Fruit fly (Drosophila melanogaster) whole organism, embryonic: Measurements from ENCODE around the gene CG16790.
A peak's percentile ranks its signal among the peaks of the same experiment; 100 is the strongest.

Source experiments
- B-H1 ChIP-seq: fragments of 200-800 bp; sonication (Bioruptor generic); IDR thresholded peaks from 3 replicates; pipeline ENCODE4 v1.3.6; 2022; ENCODE audit warnings: missing biosample characterization, missing genetic modification characterization
- BEAF-32 ChIP-seq: fragments of 200-800 bp; sonication (Bioruptor generic); optimal IDR thresholded peaks from 3 replicates; lab custom pipeline; 2017; ENCODE audit warnings: missing biosample characterization, missing genetic modification characterization, mild to moderate bottlenecking, moderate library complexity, missing genetic modification reagents
- Bdp1 ChIP-seq: fragments of 200-800 bp; sonication (Bioruptor generic); optimal IDR thresholded peaks from 3 replicates; lab custom pipeline; 2016; ENCODE audit warnings: missing biosample characterization, missing genetic modification characterization
- Bgb ChIP-seq: fragments of 200-800 bp; sonication (Bioruptor generic); IDR thresholded peaks from 2 replicates; pipeline ENCODE4 v1.3.6; 2022; ENCODE audit warnings: missing biosample characterization, missing genetic modification characterization; ENCODE audit not compliant: partially characterized antibody
- BtbVII ChIP-seq: fragments of 200-800 bp; sonication (Bioruptor generic); optimal IDR thresholded peaks from 3 replicates; lab custom pipeline; 2017; ENCODE audit warnings: missing biosample characterization, mild to moderate bottlenecking, missing genetic modification characterization
- CG10462 ChIP-seq: fragments of 200-800 bp; sonication (Bioruptor generic); optimal IDR thresholded peaks from 2 replicates; lab custom pipeline; 2016; ENCODE audit warnings: missing biosample characterization, missing genetic modification characterization
- CG12219 ChIP-seq: fragments of 200-800 bp; sonication (Bioruptor generic); optimal IDR thresholded peaks from 3 replicates; lab custom pipeline; 2018; ENCODE audit warnings: missing biosample characterization, mild to moderate bottlenecking, missing genetic modification characterization
- CG12299 ChIP-seq: fragments of 200-800 bp; sonication (Bioruptor generic); optimal IDR thresholded peaks from 2 replicates; lab custom pipeline; 2018; ENCODE audit warnings: missing biosample characterization, mild to moderate bottlenecking, missing genetic modification characterization
- CG15479 ChIP-seq: fragments of 200-800 bp; sonication (Bioruptor generic); optimal IDR thresholded peaks from 3 replicates; lab custom pipeline; 2019; ENCODE audit warnings: missing biosample characterization, mild to moderate bottlenecking, missing genetic modification characterization, moderate library complexity
- CG17361 ChIP-seq: fragments of 200-800 bp; sonication (Bioruptor generic); IDR thresholded peaks from 3 replicates; pipeline ENCODE4 v1.3.6; 2022; ENCODE audit warnings: missing biosample characterization, missing genetic modification characterization
- CG18262 ChIP-seq: fragments of 200-800 bp; optimal IDR thresholded peaks from 3 replicates; lab custom pipeline; 2019; ENCODE audit warnings: missing biosample characterization, mild to moderate bottlenecking, missing genetic modification characterization, moderate library complexity
- CG2889 ChIP-seq: fragments of 200-800 bp; sonication (Bioruptor generic); IDR thresholded peaks from 3 replicates; pipeline ENCODE4 v1.3.6; 2022; ENCODE audit warnings: missing biosample characterization, missing genetic modification characterization
- CG32532 ChIP-seq: fragments of 200-800 bp; sonication (Bioruptor generic); IDR thresholded peaks from 2 replicates; pipeline ENCODE4 v1.3.6; 2022; ENCODE audit warnings: missing biosample characterization, missing genetic modification characterization
- CG34376 ChIP-seq: fragments of 200-800 bp; sonication (Bioruptor generic); optimal IDR thresholded peaks from 2 replicates; lab custom pipeline; 2018; ENCODE audit warnings: missing biosample characterization, mild to moderate bottlenecking, missing genetic modification characterization
- CG6683 ChIP-seq: fragments of 200-800 bp; sonication (Bioruptor generic); optimal IDR thresholded peaks from 2 replicates; lab custom pipeline; 2017; ENCODE audit warnings: missing biosample characterization, mild to moderate bottlenecking, missing genetic modification characterization, missing genetic modification reagents
- CG9437 ChIP-seq: fragments of 200-800 bp; sonication (Bioruptor generic); optimal IDR thresholded peaks from 2 replicates; lab custom pipeline; 2018; ENCODE audit warnings: missing biosample characterization, mild to moderate bottlenecking, missing genetic modification characterization
- CoRest ChIP-seq: fragments of 200-800 bp; sonication (Bioruptor generic); optimal IDR thresholded peaks from 3 replicates; lab custom pipeline; 2018; ENCODE audit warnings: missing biosample characterization, mild to moderate bottlenecking, missing genetic modification characterization, moderate library complexity
- Hr78 ChIP-seq, 2 experiments: fragments of 200-800 bp in 1 of 2; fragments of >200 bp in 1 of 2; sonication (Bioruptor generic) in 1 of 2; optimal IDR thresholded peaks; 2 replicates each; lab custom pipeline; 2017 to 2019; ENCODE audit warnings: missing biosample characterization in 2 of 2, missing genetic modification characterization in 2 of 2, mild to moderate bottlenecking in 1 of 2, moderate library complexity in 1 of 2
- Lhr ChIP-seq: fragments of 200-800 bp; sonication (Bioruptor generic); optimal IDR thresholded peaks from 3 replicates; lab custom pipeline; 2017; ENCODE audit warnings: mild to moderate bottlenecking, missing biosample characterization, missing genetic modification reagents, missing genetic modification characterization
- MBD-R2 ChIP-seq: fragments of 200-800 bp; sonication (Bioruptor generic); IDR thresholded peaks from 2 replicates; pipeline ENCODE4 v1.3.6; 2022; ENCODE audit warnings: missing biosample characterization, missing genetic modification characterization
- Meics ChIP-seq: fragments of 200-800 bp; sonication (Bioruptor generic); optimal IDR thresholded peaks from 2 replicates; lab custom pipeline; 2017; ENCODE audit warnings: missing biosample characterization, mild to moderate bottlenecking, missing genetic modification characterization
- Mrtf ChIP-seq: fragments of 200-800 bp; sonication (Bioruptor generic); IDR thresholded peaks from 3 replicates; pipeline ENCODE4 v1.3.6; 2022; ENCODE audit warnings: missing biosample characterization, missing genetic modification characterization
- Nf-YC ChIP-seq: fragments of 200-800 bp; optimal IDR thresholded peaks from 3 replicates; lab custom pipeline; 2019; ENCODE audit warnings: missing biosample characterization, mild to moderate bottlenecking, missing genetic modification characterization, moderate library complexity
- Oaz ChIP-seq: fragments of 200-800 bp; sonication (Bioruptor generic); IDR thresholded peaks from 2 replicates; pipeline ENCODE4 v1.3.6; 2022; ENCODE audit warnings: missing biosample characterization, missing genetic modification characterization
- Optix ChIP-seq: fragments of 200-800 bp; sonication (Bioruptor generic); IDR thresholded peaks from 3 replicates; pipeline ENCODE4 v1.3.6; 2022; ENCODE audit warnings: missing biosample characterization, missing genetic modification characterization
- Pdp1 ChIP-seq, 2 experiments: fragments of 200-800 bp; sonication (Bioruptor generic); optimal IDR thresholded peaks; 3 replicates each; lab custom pipeline; 2016; ENCODE audit warnings: missing biosample characterization in 2 of 2, missing genetic modification characterization in 2 of 2, mild to moderate bottlenecking in 1 of 2, moderate library complexity in 1 of 2
- Sry-δ ChIP-seq: fragments of 200-800 bp; sonication (Bioruptor generic); optimal IDR thresholded peaks from 2 replicates; lab custom pipeline; 2016; ENCODE audit warnings: missing biosample characterization, missing genetic modification characterization
- Trl ChIP-seq, 3 experiments: fragments of >200 bp in 2 of 3; fragments of 200-800 bp in 1 of 3; sonication (Bioruptor generic) in 1 of 3; optimal IDR thresholded peaks; 2 replicates in 1 of 3; 3 replicates in 2 of 3; lab custom pipeline; 2016 to 2017; ENCODE audit warnings: missing biosample characterization in 1 of 3, missing genetic modification characterization in 1 of 3
- YL-1 ChIP-seq: fragments of 200-800 bp; sonication (Bioruptor generic); optimal IDR thresholded peaks from 3 replicates; lab custom pipeline; 2017; ENCODE audit warnings: missing biosample characterization, mild to moderate bottlenecking, missing genetic modification characterization
- bcd ChIP-seq: fragments of 200-800 bp; sonication (Bioruptor generic); optimal IDR thresholded peaks from 2 replicates; lab custom pipeline; 2017; ENCODE audit warnings: missing biosample characterization, mild to moderate bottlenecking, missing genetic modification characterization
- btn ChIP-seq: fragments of 200-800 bp; sonication (Bioruptor generic); optimal IDR thresholded peaks from 2 replicates; lab custom pipeline; 2016; ENCODE audit warnings: missing biosample characterization, missing genetic modification characterization
- cas ChIP-seq: fragments of 200-800 bp; sonication (Bioruptor generic); IDR thresholded peaks from 2 replicates; pipeline ENCODE4 v1.3.6; 2022; ENCODE audit warnings: missing biosample characterization, missing genetic modification characterization
- caup ChIP-seq: fragments of 200-800 bp; sonication (Bioruptor generic); optimal IDR thresholded peaks from 3 replicates; lab custom pipeline; 2017; ENCODE audit warnings: missing biosample characterization, mild to moderate bottlenecking, missing genetic modification characterization, moderate library complexity; ENCODE audit not compliant: severe bottlenecking
- chn ChIP-seq: fragments of 200-800 bp; sonication (Bioruptor generic); optimal IDR thresholded peaks from 2 replicates; lab custom pipeline; 2016; ENCODE audit warnings: missing biosample characterization, missing genetic modification characterization
- ci ChIP-seq: fragments of 200-800 bp; sonication (Bioruptor generic); IDR thresholded peaks from 3 replicates; pipeline ENCODE4 v1.3.6; 2022; ENCODE audit warnings: missing biosample characterization, missing genetic modification characterization
- crol ChIP-seq: fragments of 200-800 bp; sonication (Bioruptor generic); IDR thresholded peaks from 2 replicates; pipeline ENCODE4 v1.3.6; 2022; ENCODE audit warnings: missing biosample characterization, missing genetic modification characterization
- dati ChIP-seq: fragments of 200-800 bp; sonication (Bioruptor generic); IDR thresholded peaks from 2 replicates; pipeline ENCODE4 v1.3.6; 2022; ENCODE audit warnings: missing biosample characterization, missing genetic modification characterization
- dimm ChIP-seq: fragments of 200-800 bp; sonication (Bioruptor generic); IDR thresholded peaks from 2 replicates; pipeline ENCODE4 v1.3.6; 2022; ENCODE audit warnings: missing biosample characterization, missing genetic modification characterization
- ewg ChIP-seq: fragments of 200-800 bp; sonication (Bioruptor generic); optimal IDR thresholded peaks from 3 replicates; lab custom pipeline; 2017; ENCODE audit warnings: mild to moderate bottlenecking, missing biosample characterization, missing genetic modification reagents, missing genetic modification characterization
- hbn ChIP-seq: fragments of 200-800 bp; sonication (Bioruptor generic); IDR thresholded peaks from 2 replicates; pipeline ENCODE4 v1.3.6; 2022; ENCODE audit warnings: missing biosample characterization, missing genetic modification characterization; ENCODE audit not compliant: partially characterized antibody
- mirr ChIP-seq: fragments of 200-800 bp; sonication (Bioruptor generic); optimal IDR thresholded peaks from 3 replicates; lab custom pipeline; 2018; ENCODE audit warnings: missing biosample characterization, mild to moderate bottlenecking, missing genetic modification characterization
- peb ChIP-seq: fragments of 200-800 bp; sonication (Bioruptor generic); IDR thresholded peaks from 2 replicates; pipeline ENCODE4 v1.3.6; 2022; ENCODE audit warnings: missing biosample characterization, missing genetic modification characterization
- pum ChIP-seq: fragments of 200-800 bp; sonication (Bioruptor generic); optimal IDR thresholded peaks from 2 replicates; lab custom pipeline; 2016; ENCODE audit warnings: missing biosample characterization, missing genetic modification characterization
- ranshi ChIP-seq: fragments of 200-800 bp; sonication (Bioruptor generic); IDR thresholded peaks from 2 replicates; pipeline ENCODE4 v1.3.6; 2022; ENCODE audit warnings: missing biosample characterization, missing genetic modification characterization
- sob ChIP-seq: fragments of 200-800 bp; sonication (Bioruptor generic); IDR thresholded peaks from 2 replicates; pipeline ENCODE4 v1.3.6; 2022; ENCODE audit warnings: missing biosample characterization, missing genetic modification characterization
- sr ChIP-seq: fragments of 200-800 bp; sonication (Bioruptor generic); IDR thresholded peaks from 3 replicates; pipeline ENCODE4 v1.3.6; 2022; ENCODE audit warnings: missing biosample characterization, missing genetic modification characterization
- tgo ChIP-seq: fragments of 200-800 bp; sonication (Bioruptor generic); IDR thresholded peaks from 3 replicates; pipeline ENCODE4 v1.3.6; 2022; ENCODE audit warnings: missing biosample characterization, missing genetic modification characterization
- ttk ChIP-seq: fragments of 200-800 bp; sonication (Bioruptor generic); IDR thresholded peaks from 2 replicates; pipeline ENCODE4 v2.1.2; 2022; ENCODE audit warnings: missing biosample characterization, missing genetic modification characterization
- zen ChIP-seq: fragments of 200-800 bp; sonication (Bioruptor generic); optimal IDR thresholded peaks from 3 replicates; lab custom pipeline; 2018; ENCODE audit warnings: missing biosample characterization, mild to moderate bottlenecking, missing genetic modification characterization, moderate library complexity
- zfh1 ChIP-seq: fragments of 200-800 bp; sonication (Bioruptor generic); IDR thresholded peaks from 3 replicates; pipeline ENCODE4 v1.3.6; 2022; ENCODE audit warnings: missing biosample characterization, missing genetic modification characterization

The CG16790 gene

DNA sequence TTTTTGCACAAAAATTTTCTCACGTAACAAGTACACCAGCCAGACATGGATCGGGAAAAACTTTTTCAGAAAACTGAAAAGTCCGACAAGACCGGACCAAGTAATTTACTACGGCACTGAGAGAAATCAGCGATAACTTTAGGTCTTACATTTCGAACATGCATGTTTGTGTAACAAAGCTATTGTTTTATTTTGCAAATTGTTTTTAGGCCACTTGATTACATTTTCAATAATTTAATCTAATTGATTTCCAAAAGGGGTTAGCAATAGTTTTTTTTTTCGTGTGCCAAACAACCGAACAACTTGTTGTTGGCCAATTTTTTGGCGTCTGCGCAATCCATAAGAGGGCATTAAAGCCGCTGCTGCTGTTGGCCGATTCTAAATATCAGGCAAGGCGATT, 43.1 kb upstream of the CG16790 start (continued):
- TF ChIP-seq Hr78 (GFP tag; optimal IDR thresholded peaks at IDR 0.05; lab: Kevin White, UChicago) (no peak), B-H1 (GFP tag; lab: Robert Waterston, UW) (peak; percentile 52; the same call in 2 of the 3 replicates), CG34376 (GFP tag; lab: Kevin White, UChicago) (no peak), ci (GFP tag; lab: Robert Waterston, UW) (peak; percentile 61; the same call in 2 of the 3 replicates), btn (GFP tag; lab: Kevin White, UChicago) (no peak), peb (no peak), dati (GFP tag; lab: Robert Waterston, UW) (no peak), Optix (GFP tag; lab: Robert Waterston, UW) (no peak), Meics (GFP tag; lab: Kevin White, UChicago) (peak; percentile 69), CG18262 (tag; lab: Kevin White, UChicago) (no peak), tgo (GFP tag; lab: Robert Waterston, UW) (peak; percentile 66), Sry-δ (GFP tag; lab: Kevin White, UChicago) (peak; percentile 42), CG32532 (GFP tag; lab: Robert Waterston, UW) (peak; percentile 45; the same call in 1 of the 2 replicates), crol (GFP tag; lab: Robert Waterston, UW) (no peak), Trl (optimal IDR thresholded peaks at IDR 0.05; lab: Kevin White, UChicago) (no peak), Trl (GFP tag; optimal IDR thresholded peaks at IDR 0.05; lab: Kevin White, UChicago) (peak; percentile 61), caup (GFP tag; lab: Kevin White, UChicago) (peak; percentile 62), CG15479 (no peak), BtbVII (peak; percentile 58), CG2889 (GFP tag; lab: Robert Waterston, UW) (0 out of 3 replicates have a peak, but pooled peaks have one; percentile 27), Mrtf (GFP tag; lab: Robert Waterston, UW) (no peak; the same call in 2 of the 3 replicates), Pdp1 (GFP tag; optimal IDR thresholded peaks at IDR 0.05; lab: Kevin White, UChicago) (peak; percentile 52 to 54), ranshi (GFP tag; lab: Robert Waterston, UW) (peak; percentile 68; the same call in 1 of the 2 replicates), ttk (GFP tag; lab: Robert Waterston, UW) (peak; percentile 59), CG9437 (GFP tag; lab: Kevin White, UChicago) (peak; percentile 39), Oaz (no peak), YL-1 (GFP tag; lab: Kevin White, UChicago) (no peak), zfh1 (peak; percentile 80), CG12219 (peak; percentile 37), MBD-R2 (GFP tag; lab: Robert Waterston, UW) (peak; percentile 33; the same call in 1 of the 2 replicates), CG12299 (tag; lab: Kevin White, UChicago) (no peak), sob (peak; percentile 55), sr (no peak; the same call in 2 of the 3 replicates), ewg (GFP tag; lab: Kevin White, UChicago) (peak; percentile 65), chn (GFP tag; lab: Kevin White, UChicago) (no peak), CG6683 (GFP tag; lab: Kevin White, UChicago) (peak; percentile 31), CG10462 (no peak), mirr (GFP tag; lab: Kevin White, UChicago) (no peak), Nf-YC (tag; lab: Kevin White, UChicago) (no peak), Lhr (GFP tag; lab: Kevin White, UChicago) (no peak), dimm (GFP tag; lab: Robert Waterston, UW) (0 out of 2 replicates have a peak, but pooled peaks have one; percentile 13), hbn (GFP tag; lab: Robert Waterston, UW) (no peak), zen (tag; lab: Kevin White, UChicago) (no peak), bcd (peak; percentile 55), CoRest (tag; lab: Kevin White, UChicago) (peak; percentile 28), CG17361 (peak; percentile 48; the same call in 1 of the 3 replicates), cas (GFP tag; lab: Robert Waterston, UW) (no peak), BEAF-32 (GFP tag; lab: Kevin White, UChicago) (no peak), Bdp1 (peak; percentile 31), Bgb (no peak), pum (GFP tag; lab: Kevin White, UChicago) (peak; percentile 45)
